Worm (Caenorhabditis elegans) whole organism, late embryonic: Measurements from ENCODE around the gene F35C11.6.

Source experiments
- C38D4.7 ChIP-seq: fragments of 200-800 bp; sonication (Bioruptor generic); optimal IDR thresholded peaks from 2 replicates; lab custom pipeline; 2018; ENCODE audit warnings: mild to moderate bottlenecking, missing genetic modification characterization, moderate library complexity, missing compliant biosample characterization
- F13H6.1 ChIP-seq: sonication (generic microtip); optimal IDR thresholded peaks from 2 replicates; lab custom pipeline; 2016; ENCODE audit warnings: missing genetic modification characterization, missing compliant biosample characterization
- Y22D7AL.16 ChIP-seq: sonication (generic microtip); optimal IDR thresholded peaks from 2 replicates; lab custom pipeline; 2016; ENCODE audit warnings: missing genetic modification characterization, missing compliant biosample characterization
- ama-1 ChIP-seq: fragments of 150-350 bp; optimal IDR thresholded peaks from 2 replicates; lab custom pipeline; 2014
- ceh-14 ChIP-seq: sonication (generic microtip); optimal IDR thresholded peaks from 2 replicates; lab custom pipeline; 2016; ENCODE audit warnings: missing genotype, missing genetic modification characterization, missing compliant biosample characterization
- ceh-2 ChIP-seq: sonication (generic microtip); optimal IDR thresholded peaks from 2 replicates; lab custom pipeline; 2016; ENCODE audit warnings: missing genotype, missing genetic modification characterization, missing compliant biosample characterization
- ceh-22 ChIP-seq: sonication (generic microtip); optimal IDR thresholded peaks from 2 replicates; lab custom pipeline; 2017; ENCODE audit warnings: missing biosample characterization, missing genetic modification characterization
- ceh-24 ChIP-seq: sonication (generic microtip); optimal IDR thresholded peaks from 2 replicates; lab custom pipeline; 2016; ENCODE audit warnings: mild to moderate bottlenecking, missing genetic modification characterization, missing compliant biosample characterization
- ceh-31 ChIP-seq: sonication (generic microtip); optimal IDR thresholded peaks from 2 replicates; lab custom pipeline; 2016; ENCODE audit warnings: missing genetic modification characterization, missing compliant biosample characterization
- ceh-45 ChIP-seq: fragments of 200-800 bp; sonication (Bioruptor generic); IDR thresholded peaks from 2 replicates; pipeline ENCODE4 v1.3.6; 2022; ENCODE audit warnings: missing genetic modification reagents, missing genetic modification characterization, missing compliant biosample characterization
- ceh-6 ChIP-seq: fragments of 200-800 bp; sonication (Bioruptor generic); optimal IDR thresholded peaks from 2 replicates; lab custom pipeline; 2018; ENCODE audit warnings: mild to moderate bottlenecking, missing genetic modification characterization, missing compliant biosample characterization
- ceh-9 ChIP-seq: sonication (generic microtip); optimal IDR thresholded peaks from 2 replicates; lab custom pipeline; 2016; ENCODE audit warnings: mild to moderate bottlenecking, missing genetic modification characterization, inconsistent platforms, missing compliant biosample characterization
- dve-1 ChIP-seq: sonication (generic microtip); optimal IDR thresholded peaks from 2 replicates; lab custom pipeline; 2017; ENCODE audit warnings: antibody characterized with exemption, mild to moderate bottlenecking, missing genetic modification characterization, missing compliant biosample characterization
- elt-2 ChIP-seq: sonication (generic microtip); optimal IDR thresholded peaks from 2 replicates; lab custom pipeline; 2016; ENCODE audit warnings: missing genetic modification reagents, missing genetic modification characterization, missing compliant biosample characterization
- eyg-1 ChIP-seq: sonication (generic microtip); optimal IDR thresholded peaks from 2 replicates; lab custom pipeline; 2016; ENCODE audit warnings: missing genotype, missing genetic modification characterization, missing compliant biosample characterization
- fkh-6 ChIP-seq: sonication (generic microtip); optimal IDR thresholded peaks from 2 replicates; lab custom pipeline; 2016; ENCODE audit warnings: missing genetic modification characterization, missing compliant biosample characterization
- gmeb-2 ChIP-seq: sonication (generic microtip); optimal IDR thresholded peaks from 2 replicates; lab custom pipeline; 2016; ENCODE audit warnings: missing genetic modification characterization, inconsistent platforms, missing compliant biosample characterization
- hlh-13 ChIP-seq: fragments of 200-800 bp; sonication (Bioruptor generic); optimal IDR thresholded peaks from 2 replicates; lab custom pipeline; 2018; ENCODE audit warnings: mild to moderate bottlenecking, missing genetic modification characterization, missing compliant biosample characterization
- hlh-15 ChIP-seq: sonication (generic microtip); optimal IDR thresholded peaks from 2 replicates; lab custom pipeline; 2016; ENCODE audit warnings: missing genetic modification characterization, missing compliant biosample characterization
- hlh-30 ChIP-seq: sonication (generic microtip); optimal IDR thresholded peaks from 2 replicates; lab custom pipeline; 2017; ENCODE audit warnings: antibody characterized with exemption, missing genetic modification characterization, missing compliant biosample characterization; ENCODE audit not compliant: insufficient read depth
- hlh-6 ChIP-seq: sonication (generic microtip); optimal IDR thresholded peaks from 2 replicates; lab custom pipeline; 2016; ENCODE audit warnings: missing genotype, missing genetic modification characterization, missing compliant biosample characterization
- mec-3 ChIP-seq: sonication (generic microtip); optimal IDR thresholded peaks from 2 replicates; lab custom pipeline; 2016; ENCODE audit warnings: borderline replicate concordance, missing genetic modification characterization, missing compliant biosample characterization
- nfya-1 ChIP-seq: sonication (generic microtip); optimal IDR thresholded peaks from 2 replicates; lab custom pipeline; 2017; ENCODE audit warnings: missing genetic modification characterization, mild to moderate bottlenecking, missing compliant biosample characterization, antibody characterized with exemption, moderate library complexity
- nhr-11 ChIP-seq: fragments of 150-350 bp; optimal IDR thresholded peaks from 2 replicates; lab custom pipeline; 2014; ENCODE audit warnings: missing biosample characterization, missing genetic modification characterization
- nhr-232 ChIP-seq: sonication (generic microtip); optimal IDR thresholded peaks from 2 replicates; lab custom pipeline; 2016; ENCODE audit warnings: missing genetic modification characterization, missing compliant biosample characterization
- odd-2 ChIP-seq: sonication (generic microtip); optimal IDR thresholded peaks from 2 replicates; lab custom pipeline; 2017; ENCODE audit warnings: antibody characterized with exemption, mild to moderate bottlenecking, missing genetic modification characterization, missing compliant biosample characterization
- pat-9 ChIP-seq: fragments of 200-800 bp; sonication (Bioruptor generic); optimal IDR thresholded peaks from 2 replicates; lab custom pipeline; 2018; ENCODE audit warnings: mild to moderate bottlenecking, missing genetic modification characterization, moderate library complexity, missing compliant biosample characterization
- pha-4 ChIP-seq: fragments of 150-350 bp; optimal IDR thresholded peaks from 2 replicates; lab custom pipeline; 2018; ENCODE audit warnings: missing biosample characterization, missing genetic modification reagents, missing genetic modification characterization
- pros-1 ChIP-seq: fragments of 150-350 bp; optimal IDR thresholded peaks from 2 replicates; lab custom pipeline; 2014; ENCODE audit warnings: missing biosample characterization, missing genetic modification reagents, missing genetic modification characterization
- ref-2 ChIP-seq: sonication (generic microtip); optimal IDR thresholded peaks from 2 replicates; lab custom pipeline; 2016; ENCODE audit warnings: missing genetic modification characterization, missing compliant biosample characterization
- sdc-2 ChIP-seq: sonication (generic microtip); optimal IDR thresholded peaks from 2 replicates; lab custom pipeline; 2016; ENCODE audit warnings: missing genotype, missing genetic modification characterization, missing compliant biosample characterization
- sox-2 ChIP-seq: fragments of 200-800 bp; sonication (Bioruptor generic); IDR thresholded peaks from 2 replicates; pipeline ENCODE4 v1.3.6; 2022; ENCODE audit warnings: missing genetic modification reagents, missing genetic modification characterization, missing compliant biosample characterization
- syd-9 ChIP-seq: sonication (generic microtip); optimal IDR thresholded peaks from 2 replicates; lab custom pipeline; 2016; ENCODE audit warnings: mild to moderate bottlenecking, missing genetic modification characterization, moderate library complexity, missing compliant biosample characterization
- tbx-2 ChIP-seq: sonication (generic microtip); optimal IDR thresholded peaks from 2 replicates; lab custom pipeline; 2016; ENCODE audit warnings: missing genetic modification characterization, missing compliant biosample characterization
- unc-42 ChIP-seq: sonication (generic microtip); optimal IDR thresholded peaks from 2 replicates; lab custom pipeline; 2016; ENCODE audit warnings: missing genotype, missing genetic modification characterization, missing compliant biosample characterization
- unc-55 ChIP-seq: sonication (generic microtip); optimal IDR thresholded peaks from 2 replicates; lab custom pipeline; 2017; ENCODE audit warnings: missing biosample characterization, missing genetic modification reagents, missing genetic modification characterization
- unc-86 ChIP-seq: sonication (generic microtip); optimal IDR thresholded peaks from 2 replicates; lab custom pipeline; 2016; ENCODE audit warnings: missing genetic modification characterization, missing compliant biosample characterization
- ztf-16 ChIP-seq: sonication (generic microtip); optimal IDR thresholded peaks from 2 replicates; lab custom pipeline; 2017; ENCODE audit warnings: missing genetic modification characterization, missing compliant biosample characterization

F35C11.6 gene

ce11 chrII:8278415-8278814, 19.5 kb upstream of the F35C11.6 start, which contains the start of the genes mrpl-10 and clec-142:
mrpl-10 (minus strand) TSS chrII:8278515.
clec-142 (plus strand) TSS chrII:8278678.
- TF ChIP-seq unc-86 (tag; lab: Kevin White, UChicago): no peak
- no peak for TF ChIP-seq ama-1
- no peak for TF ChIP-seq nhr-11 (tag; lab: Kevin White, UChicago)
- no peak for TF ChIP-seq ceh-22 (tag; lab: Kevin White, UChicago)
- TF ChIP-seq ceh-9 (tag; lab: Kevin White, UChicago): no peak
- TF ChIP-seq C38D4.7 (GFP tag; lab: Kevin White, UChicago): no peak
- no peak for TF ChIP-seq mec-3 (tag; lab: Kevin White, UChicago)
- TF ChIP-seq unc-55 (GFP tag; lab: Kevin White, UChicago): no peak
- no peak for TF ChIP-seq hlh-15 (tag; lab: Kevin White, UChicago)
- TF ChIP-seq hlh-6: no peak
- no peak for TF ChIP-seq pros-1 (tag; lab: Kevin White, UChicago)
- no peak for TF ChIP-seq odd-2 (tag; lab: Kevin White, UChicago)
- TF ChIP-seq ceh-6: no peak
- TF ChIP-seq tbx-2 (tag; lab: Kevin White, UChicago): no peak
- no peak for TF ChIP-seq sox-2
- TF ChIP-seq sdc-2 (tag; lab: Kevin White, UChicago): no peak

ce11 chrII:8276057-8276456, 17.1 kb upstream of the F35C11.6 start, which contains the start of the genes gei-14 and slc-25A32:
gei-14 (minus strand) TSS chrII:8276231.
slc-25A32 (plus strand) TSS chrII:8276298.
- no peak for TF ChIP-seq gmeb-2 (tag; lab: Kevin White, UChicago)
- TF ChIP-seq ceh-45 (GFP tag; lab: Robert Waterston, UW): no peak
- TF ChIP-seq ceh-14 (tag; lab: Kevin White, UChicago): no peak
- TF ChIP-seq ceh-6: no peak
- TF ChIP-seq nhr-11 (tag; lab: Kevin White, UChicago): no peak
- TF ChIP-seq mec-3 (tag; lab: Kevin White, UChicago): no peak
- peak; percentile 6 for TF ChIP-seq nfya-1 (tag; lab: Kevin White, UChicago)
- TF ChIP-seq odd-2 (tag; lab: Kevin White, UChicago): no peak
- no peak for TF ChIP-seq unc-42 (tag; lab: Kevin White, UChicago)
- TF ChIP-seq fkh-6 (tag; lab: Kevin White, UChicago): no peak
- no peak for TF ChIP-seq eyg-1 (tag; lab: Kevin White, UChicago)
- TF ChIP-seq hlh-30 (tag; lab: Kevin White, UChicago): peak; percentile 17
- TF ChIP-seq ceh-24: no peak
- TF ChIP-seq hlh-13 (GFP tag; lab: Kevin White, UChicago): no peak
- peak; percentile 6 for TF ChIP-seq elt-2
- TF ChIP-seq syd-9 (tag; lab: Kevin White, UChicago): no peak
- TF ChIP-seq ceh-2 (tag; lab: Kevin White, UChicago): no peak
- no peak for TF ChIP-seq ceh-9 (tag; lab: Kevin White, UChicago)

- no peak for TF ChIP-seq pat-9 (tag; lab: Kevin White, UChicago)
- TF ChIP-seq hlh-15 (tag; lab: Kevin White, UChicago): no peak
- no peak for TF ChIP-seq ceh-31 (tag; lab: Kevin White, UChicago)
- no peak for TF ChIP-seq hlh-30 (tag; lab: Kevin White, UChicago)
- TF ChIP-seq nhr-232 (tag; lab: Kevin White, UChicago): no peak
- TF ChIP-seq unc-55 (GFP tag; lab: Kevin White, UChicago): no peak
- TF ChIP-seq sox-2: no peak
- no peak for TF ChIP-seq ztf-16 (tag; lab: Kevin White, UChicago)
- no peak for TF ChIP-seq F13H6.1 (tag; lab: Kevin White, UChicago)
- no peak for TF ChIP-seq unc-86 (tag; lab: Kevin White, UChicago)
- TF ChIP-seq unc-42 (tag; lab: Kevin White, UChicago): no peak
- TF ChIP-seq dve-1 (tag; lab: Kevin White, UChicago): no peak
- TF ChIP-seq pha-4 (tag; lab: Kevin White, UChicago): no peak
- no peak for TF ChIP-seq Y22D7AL.16 (tag; lab: Kevin White, UChicago)
- TF ChIP-seq ref-2 (tag; lab: Kevin White, UChicago): no peak
- TF ChIP-seq odd-2 (tag; lab: Kevin White, UChicago): no peak
These were observed 14.1 kb upstream of the F35C11.6 start for ce11 chrII:8273060-8273459.
